Worm (Caenorhabditis elegans) whole organism, L1 larva: ENCODE measurements around the gene Y67A10A.7.

Source experiments
- Y116A8C.19 ChIP-seq: sonication (generic microtip); optimal IDR thresholded peaks from 2 replicates; lab custom pipeline; 2016; ENCODE audit warnings: missing compliant biosample characterization, missing genetic modification characterization, borderline replicate concordance
- ceh-82 ChIP-seq, 3 experiments: fragments of 150-350 bp in 1 of 3; sonication (generic microtip) in 2 of 3; optimal IDR thresholded peaks; 2 replicates each; lab custom pipeline; 2014 to 2017; ENCODE audit warnings: missing biosample characterization in 3 of 3, missing genetic modification characterization in 3 of 3
- dpl-1 ChIP-seq, 3 experiments: fragments of 150-350 bp in 2 of 3; sonication (generic microtip) in 1 of 3; optimal IDR thresholded peaks; 2 replicates each; lab custom pipeline; 2014 to 2017; ENCODE audit warnings: missing biosample characterization in 3 of 3, missing genetic modification characterization in 3 of 3, missing genetic modification reagents in 3 of 3
- hlh-17 ChIP-seq: fragments of 200-800 bp; sonication (Bioruptor generic); optimal IDR thresholded peaks from 2 replicates; lab custom pipeline; 2018; ENCODE audit warnings: missing genetic modification characterization, mild to moderate bottlenecking, missing compliant biosample characterization, moderate library complexity, borderline replicate concordance
- lin-15B ChIP-seq: fragments of 150-350 bp; sonication (generic microtip); optimal IDR thresholded peaks from 3 replicates; lab custom pipeline; 2014; ENCODE audit warnings: missing biosample characterization, missing genetic modification characterization
- mab-9 ChIP-seq: fragments of 200-800 bp; sonication (Bioruptor generic); IDR thresholded peaks from 2 replicates; pipeline ENCODE4 v1.3.6; 2022; ENCODE audit warnings: missing genetic modification reagents, missing genetic modification characterization, missing compliant biosample characterization
- nhr-237 ChIP-seq: fragments of 150-350 bp; optimal IDR thresholded peaks from 2 replicates; lab custom pipeline; 2014; ENCODE audit warnings: missing biosample characterization, missing genetic modification characterization
- nhr-77 ChIP-seq: fragments of 150-350 bp; optimal IDR thresholded peaks from 2 replicates; lab custom pipeline; 2014; ENCODE audit warnings: missing biosample characterization, missing genetic modification characterization
- nhr-84 ChIP-seq: sonication (generic microtip); optimal IDR thresholded peaks from 2 replicates; lab custom pipeline; 2017; ENCODE audit warnings: missing biosample characterization, missing genetic modification characterization
- skn-1 ChIP-seq: fragments of 150-350 bp; optimal IDR thresholded peaks from 2 replicates; lab custom pipeline; 2014; ENCODE audit warnings: missing biosample characterization, missing genetic modification characterization
- unc-62 ChIP-seq: fragments of 150-350 bp; optimal IDR thresholded peaks from 2 replicates; lab custom pipeline; 2014; ENCODE audit warnings: missing biosample characterization, missing genetic modification reagents, missing genetic modification characterization
- zag-1 ChIP-seq: fragments of 150-350 bp; optimal IDR thresholded peaks from 2 replicates; lab custom pipeline; 2014; ENCODE audit warnings: missing biosample characterization, missing genetic modification characterization

ce11 chrIV:14417128-14417527 lies 43.2 kb downstream of the Y67A10A.7 start, which contains the start of gene F55B11.6:
- TF ChIP-seq mab-9, result no peak
- TF ChIP-seq nhr-237 (tag; lab: Kevin White, UChicago), result no peak
- TF ChIP-seq dpl-1 (GFP tag; optimal IDR thresholded peaks at IDR 0.05; lab: Kevin White, UChicago), result no peak
- TF ChIP-seq zag-1 (tag; lab: Kevin White, UChicago), result no peak
- no peak for TF ChIP-seq unc-62
- no peak for TF ChIP-seq lin-15B
- TF ChIP-seq skn-1 (tag; lab: Kevin White, UChicago), result no peak
- TF ChIP-seq ceh-82 (tag; optimal IDR thresholded peaks at IDR 0.05; lab: Kevin White, UChicago), result no peak
- no peak for TF ChIP-seq nhr-84
- no peak for TF ChIP-seq hlh-17 (GFP tag; lab: Kevin White, UChicago)
- no peak for TF ChIP-seq Y116A8C.19 (tag; lab: Kevin White, UChicago)
- no peak for TF ChIP-seq nhr-77 (tag; lab: Kevin White, UChicago)
